Worm (Caenorhabditis elegans): ENCODE data around the gene tatn-1.

tatn-1 gene

ce11 chrX:14794170-14794569 is 3.4 kb downstream of the tatn-1 start:
- no peak for TF ChIP-seq pax-3 (tag; optimal IDR thresholded peaks at IDR 0.05)
- no peak for TF ChIP-seq egl-27 (tag; optimal IDR thresholded peaks at IDR 0.05)
- no peak for TF ChIP-seq nhr-90 (tag; optimal IDR thresholded peaks at IDR 0.05; ENCODE audit: poor library complexity)
- TF ChIP-seq tbx-2 (tag; optimal IDR thresholded peaks at IDR 0.05) = no peak
- TF ChIP-seq zag-1 (tag; optimal IDR thresholded peaks at IDR 0.05) = no peak
- TF ChIP-seq irx-1 (tag; optimal IDR thresholded peaks at IDR 0.05) = no peak
- no peak for TF ChIP-seq C34B4.2 (tag; optimal IDR thresholded peaks at IDR 0.05)
- no peak for TF ChIP-seq ets-5 (GFP tag; IDR thresholded peaks at IDR 0.05)
- TF ChIP-seq mep-1 (tag; optimal IDR thresholded peaks at IDR 0.05) = no peak

DNA sequence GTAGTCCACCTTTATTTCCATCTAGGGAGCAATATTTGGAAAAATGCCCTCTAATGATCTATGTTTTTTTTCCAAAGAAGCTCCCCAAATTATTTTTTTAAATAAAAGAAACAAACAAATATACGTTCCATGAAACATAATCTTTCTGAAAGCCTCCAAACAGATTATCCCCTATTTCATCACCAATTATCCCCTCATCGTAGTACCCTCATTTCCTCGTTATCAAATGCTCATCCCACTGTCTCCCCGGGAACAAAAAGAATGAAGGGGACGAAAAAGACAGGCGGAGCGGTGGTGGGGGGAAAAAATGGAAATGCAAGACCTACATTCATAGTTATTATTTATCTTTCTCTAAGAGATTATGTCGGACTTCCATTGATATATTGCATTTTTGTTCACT is 6.6 kb downstream of the tatn-1 start:
- TF ChIP-seq dsc-1 (tag; optimal IDR thresholded peaks at IDR 0.05) = peak; percentile 94
- TF ChIP-seq ceh-8 (GFP tag; optimal IDR thresholded peaks at IDR 0.05) = no peak

DNA sequence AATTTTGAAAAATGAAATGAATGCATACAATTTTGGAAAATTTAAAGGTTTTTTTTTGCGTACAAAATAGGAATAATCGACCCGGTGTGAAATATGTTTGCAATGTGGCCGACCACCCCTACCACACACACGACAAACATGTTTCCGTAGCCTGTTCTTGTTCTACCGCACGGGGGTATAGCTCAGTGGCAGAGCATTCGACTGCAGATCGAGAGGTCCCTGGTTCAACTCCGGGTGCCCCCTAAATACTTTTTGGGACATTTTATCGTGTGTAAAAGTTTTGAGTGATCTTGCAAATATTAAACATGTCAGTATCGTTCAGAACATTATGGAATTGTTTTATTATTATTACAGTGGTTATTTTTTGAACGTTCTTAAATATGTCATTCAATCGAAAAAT is 13.9 kb downstream of the tatn-1 start:
- TF ChIP-seq fos-1 (tag; optimal IDR thresholded peaks at IDR 0.05) (no peak), lin-14 (GFP tag; optimal IDR thresholded peaks at IDR 0.05) (peak; percentile 43), snpc-4 (tag; optimal IDR thresholded peaks at IDR 0.05) (no peak), nhr-20 (tag; optimal IDR thresholded peaks at IDR 0.05) (peak; percentile 37), snu-23 (GFP tag; optimal IDR thresholded peaks at IDR 0.05) (peak; percentile 41), nhr-19 (GFP tag; conservative IDR thresholded peaks at IDR 0.05) (peak; percentile 35), swsn-7 (tag; optimal IDR thresholded peaks at IDR 0.05) (peak; percentile 23), ztf-11 (tag; optimal IDR thresholded peaks at IDR 0.05) (no peak), blmp-1 (tag; optimal IDR thresholded peaks at IDR 0.05) (no peak), nhr-47 (tag; optimal IDR thresholded peaks at IDR 0.05) (peak; percentile 51), elt-2 (tag; optimal IDR thresholded peaks at IDR 0.05) (peak; percentile 44), ceh-82 (tag; optimal IDR thresholded peaks at IDR 0.05) (peak in 1 of 3 experiments; percentile 22), skn-1 (tag; optimal IDR thresholded peaks at IDR 0.05) (peak; percentile 19), nhr-77 (tag; optimal IDR thresholded peaks at IDR 0.05) (peak; percentile 20), C16A3.4 (tag; optimal IDR thresholded peaks at IDR 0.05) (peak; percentile 39), dsc-1 (tag; optimal IDR thresholded peaks at IDR 0.05) (peak; percentile 18), nhr-90 (tag; optimal IDR thresholded peaks at IDR 0.05; ENCODE audit: poor library complexity) (peak; percentile 54), tbx-2 (tag; optimal IDR thresholded peaks at IDR 0.05) (peak; percentile 24), rnt-1 (tag; optimal IDR thresholded peaks at IDR 0.05) (peak; percentile 60), lir-3 (tag; optimal IDR thresholded peaks at IDR 0.05; ENCODE audit: poor library complexity) (peak; percentile 11), egl-13 (tag; optimal IDR thresholded peaks at IDR 0.05) (no peak), lsy-2 (tag; optimal IDR thresholded peaks at IDR 0.05) (peak; percentile 11 to 44), nhr-71 (tag; optimal IDR thresholded peaks at IDR 0.05) (peak; percentile 50), mdl-1 (tag; optimal IDR thresholded peaks at IDR 0.05) (peak in 1 of 2 experiments; percentile 39), F16B12.6 (tag; optimal IDR thresholded peaks at IDR 0.05) (no peak), mep-1 (tag; optimal IDR thresholded peaks at IDR 0.05) (peak; percentile 26)

DNA sequence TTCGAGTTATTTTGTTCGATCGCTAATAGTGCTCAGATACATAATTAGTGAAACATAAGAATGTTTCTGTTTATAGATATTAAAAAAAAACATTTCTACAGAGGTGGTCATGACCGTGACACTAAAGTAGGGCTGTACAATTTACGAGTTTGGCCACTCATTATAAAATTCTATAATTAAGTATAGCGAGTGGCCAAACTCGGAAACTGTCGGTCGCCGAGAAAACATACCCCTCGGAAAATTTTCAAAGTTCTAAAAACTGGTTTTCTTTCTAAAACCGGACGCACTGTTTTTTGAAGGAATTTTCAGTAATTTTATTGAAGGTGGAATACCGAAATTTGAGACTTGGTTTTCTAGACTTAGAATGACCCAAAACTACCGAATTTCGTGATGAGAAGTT is 14.9 kb downstream of the tatn-1 start:
- no peak for TF ChIP-seq elt-2 (tag; optimal IDR thresholded peaks at IDR 0.05)
- TF ChIP-seq snpc-4 (tag; optimal IDR thresholded peaks at IDR 0.05) = peak; percentile 16

ce11 chrX:14806936-14807335 is 16.1 kb downstream of the tatn-1 start, which contains the start of gene F42D1.4:
F42D1.4 (plus strand) TSS chrX:14807236.
- TF ChIP-seq efl-1 (optimal IDR thresholded peaks at IDR 0.05) (no peak), efl-1 (GFP tag; optimal IDR thresholded peaks at IDR 0.05 in 1 of 2) (no peak), pqm-1 (tag; optimal IDR thresholded peaks at IDR 0.05) (no peak), efl-3 (GFP tag; optimal IDR thresholded peaks at IDR 0.05) (no peak), ets-5 (GFP tag; IDR thresholded peaks at IDR 0.05) (no peak), irx-1 (tag; optimal IDR thresholded peaks at IDR 0.05) (no peak), fkh-10 (GFP tag; optimal IDR thresholded peaks at IDR 0.05) (no peak), egl-13 (tag; optimal IDR thresholded peaks at IDR 0.05) (no peak)

Measured in whole organism, L1 larva.